Worm (Caenorhabditis elegans) whole organism, L1 larva: ENCODE measurements around the gene fbxa-126.

Experiments used
- elt-3 ChIP-seq, 6 experiments: fragments of 150-350 bp in 1 of 6; sonication (generic microtip); optimal IDR thresholded peaks; 2 replicates each; lab custom pipeline; 2017 to 2018; ENCODE audit warnings: missing biosample characterization in 6 of 6, missing genetic modification characterization in 6 of 6, inconsistent platforms in 1 of 6
- grh-1 ChIP-seq: fragments of 200-800 bp; sonication (Bioruptor generic); IDR thresholded peaks from 2 replicates; pipeline ENCODE4 v1.3.6; 2022; ENCODE audit warnings: missing genetic modification reagents, missing genetic modification characterization, missing compliant biosample characterization
- nhr-77 ChIP-seq: fragments of 150-350 bp; optimal IDR thresholded peaks from 2 replicates; lab custom pipeline; 2014; ENCODE audit warnings: missing biosample characterization, missing genetic modification characterization
- pqm-1 ChIP-seq: sonication (generic microtip); optimal IDR thresholded peaks from 3 replicates; lab custom pipeline; 2017; ENCODE audit warnings: missing biosample characterization, missing genetic modification characterization

ce11 chrIV:14274834-14275233, 46.7 kb downstream of the fbxa-126 start:
- TF ChIP-seq nhr-77 (tag; lab: Kevin White, UChicago) (no peak), elt-3 (tag; optimal IDR thresholded peaks at IDR 0.05; lab: Kevin White, UChicago) (no peak), grh-1 (GFP tag; lab: Robert Waterston, UW) (no peak), pqm-1 (tag; lab: Kevin White, UChicago) (no peak)
